Fruit fly (Drosophila melanogaster) whole organism, embryonic: ENCODE data around the gene kdn.

Experiments
- Atf-2 ChIP-seq: fragments of 200-800 bp; sonication (Bioruptor generic); optimal IDR thresholded peaks from 2 replicates; lab custom pipeline; 2016; ENCODE audit warnings: missing biosample characterization, missing genetic modification characterization
- C15 ChIP-seq: fragments of 200-800 bp; sonication (Bioruptor generic); IDR thresholded peaks from 3 replicates; pipeline ENCODE4 v1.3.6; 2022; ENCODE audit warnings: missing biosample characterization, missing genetic modification characterization
- CG10147 ChIP-seq: fragments of 200-800 bp; sonication (Bioruptor generic); optimal IDR thresholded peaks from 2 replicates; lab custom pipeline; 2019; ENCODE audit warnings: missing biosample characterization, mild to moderate bottlenecking, missing genetic modification characterization, moderate library complexity
- CG10267 ChIP-seq: fragments of 200-800 bp; sonication (Bioruptor generic); optimal IDR thresholded peaks from 2 replicates; lab custom pipeline; 2018; ENCODE audit warnings: missing biosample characterization, mild to moderate bottlenecking, missing genetic modification characterization, moderate library complexity
- CG11456 ChIP-seq: fragments of 200-800 bp; sonication (Bioruptor generic); IDR thresholded peaks from 3 replicates; pipeline ENCODE4 v1.3.6; 2022; ENCODE audit warnings: missing biosample characterization, missing genetic modification characterization
- CG12155 ChIP-seq: fragments of 200-800 bp; sonication (Bioruptor generic); optimal IDR thresholded peaks from 3 replicates; lab custom pipeline; 2016; ENCODE audit warnings: missing biosample characterization, missing genetic modification characterization
- CG13424 ChIP-seq: fragments of 200-800 bp; sonication (Bioruptor generic); optimal IDR thresholded peaks from 2 replicates; lab custom pipeline; 2019; ENCODE audit warnings: missing biosample characterization, mild to moderate bottlenecking, missing genetic modification characterization, moderate library complexity
- CG14965 ChIP-seq: fragments of 200-800 bp; sonication (Bioruptor generic); optimal IDR thresholded peaks from 2 replicates; lab custom pipeline; 2016; ENCODE audit warnings: missing biosample characterization, missing genetic modification characterization, borderline replicate concordance
- CG15011 ChIP-seq: fragments of 200-800 bp; sonication (Bioruptor generic); optimal IDR thresholded peaks from 3 replicates; lab custom pipeline; 2018; ENCODE audit warnings: missing biosample characterization, mild to moderate bottlenecking, missing genetic modification characterization
- CG17359 ChIP-seq: fragments of 200-800 bp; sonication (Bioruptor generic); optimal IDR thresholded peaks from 3 replicates; lab custom pipeline; 2018; ENCODE audit warnings: missing biosample characterization, mild to moderate bottlenecking, missing genetic modification characterization, moderate library complexity
- CG18011 ChIP-seq: fragments of 200-800 bp; sonication (Bioruptor generic); optimal IDR thresholded peaks from 2 replicates; lab custom pipeline; 2017; ENCODE audit warnings: missing biosample characterization, missing genetic modification characterization, mild to moderate bottlenecking, moderate library complexity, missing genotype
- CG2120 ChIP-seq: fragments of 200-800 bp; sonication (Bioruptor generic); optimal IDR thresholded peaks from 3 replicates; lab custom pipeline; 2016; ENCODE audit warnings: missing biosample characterization, missing genetic modification characterization
- CG2202 ChIP-seq: fragments of 200-800 bp; sonication (Bioruptor generic); optimal IDR thresholded peaks from 2 replicates; lab custom pipeline; 2018; ENCODE audit warnings: missing biosample characterization, mild to moderate bottlenecking, missing genetic modification characterization
- CG3065 ChIP-seq: fragments of 200-800 bp; sonication (Bioruptor generic); optimal IDR thresholded peaks from 2 replicates; lab custom pipeline; 2016; ENCODE audit warnings: missing biosample characterization, missing genetic modification characterization
- CG3995 ChIP-seq: fragments of 200-800 bp; sonication (Bioruptor generic); optimal IDR thresholded peaks from 3 replicates; lab custom pipeline; 2016; ENCODE audit warnings: missing biosample characterization, missing genetic modification characterization
- CG7745 ChIP-seq: fragments of 200-800 bp; sonication (Bioruptor generic); optimal IDR thresholded peaks from 2 replicates; lab custom pipeline; 2018; ENCODE audit warnings: missing biosample characterization, mild to moderate bottlenecking, missing genetic modification characterization, moderate library complexity
- CG8388 ChIP-seq: fragments of 200-800 bp; sonication (Bioruptor generic); optimal IDR thresholded peaks from 2 replicates; lab custom pipeline; 2019; ENCODE audit warnings: missing biosample characterization, mild to moderate bottlenecking, missing genetic modification characterization, moderate library complexity
- D19B ChIP-seq: fragments of 200-800 bp; sonication (Bioruptor generic); optimal IDR thresholded peaks from 2 replicates; lab custom pipeline; 2017; ENCODE audit warnings: missing biosample characterization, mild to moderate bottlenecking, missing genetic modification characterization
- Dll ChIP-seq: fragments of 200-800 bp; sonication (Bioruptor generic); IDR thresholded peaks from 4 replicates; pipeline ENCODE4 v1.3.6; 2022; ENCODE audit warnings: missing biosample characterization, missing genetic modification characterization; ENCODE audit not compliant: partially characterized antibody
- HmgD ChIP-seq: fragments of 200-800 bp; sonication (Bioruptor generic); optimal IDR thresholded peaks from 3 replicates; lab custom pipeline; 2016; ENCODE audit warnings: missing biosample characterization, missing genetic modification characterization
- Mrtf ChIP-seq: fragments of 200-800 bp; sonication (Bioruptor generic); IDR thresholded peaks from 3 replicates; pipeline ENCODE4 v1.3.6; 2022; ENCODE audit warnings: missing biosample characterization, missing genetic modification characterization
- Nf-YC ChIP-seq: fragments of 200-800 bp; optimal IDR thresholded peaks from 3 replicates; lab custom pipeline; 2019; ENCODE audit warnings: missing biosample characterization, mild to moderate bottlenecking, missing genetic modification characterization, moderate library complexity
- Rfx ChIP-seq: fragments of 200-800 bp; sonication (Bioruptor generic); IDR thresholded peaks from 2 replicates; pipeline ENCODE4 v1.3.6; 2022; ENCODE audit warnings: missing biosample characterization, missing genetic modification characterization
- Sox100B ChIP-seq: fragments of 200-800 bp; sonication (Bioruptor generic); optimal IDR thresholded peaks from 3 replicates; lab custom pipeline; 2018; ENCODE audit warnings: missing biosample characterization, mild to moderate bottlenecking, missing genetic modification characterization
- Sry-β ChIP-seq: fragments of 200-800 bp; sonication (Bioruptor generic); optimal IDR thresholded peaks from 2 replicates; lab custom pipeline; 2018; ENCODE audit warnings: missing biosample characterization, mild to moderate bottlenecking, missing genetic modification characterization, moderate library complexity
- bsh ChIP-seq, 2 experiments: fragments of 200-800 bp; sonication (Bioruptor generic); optimal IDR thresholded peaks; 2 replicates each; lab custom pipeline; 2017 to 2018; ENCODE audit warnings: mild to moderate bottlenecking in 2 of 2, missing biosample characterization in 2 of 2, missing genetic modification characterization in 2 of 2, moderate library complexity in 1 of 2
- crp ChIP-seq, 2 experiments: fragments of 200-800 bp; sonication (Bioruptor generic); optimal IDR thresholded peaks; 2 replicates in 1 of 2; 3 replicates in 1 of 2; lab custom pipeline; 2017; ENCODE audit warnings: missing biosample characterization in 2 of 2, missing genetic modification characterization in 2 of 2, mild to moderate bottlenecking in 1 of 2, moderate library complexity in 1 of 2
- disco-r ChIP-seq: fragments of 200-800 bp; sonication (Bioruptor generic); optimal IDR thresholded peaks from 2 replicates; lab custom pipeline; 2016; ENCODE audit warnings: missing biosample characterization, missing genetic modification characterization
- dmrt11E ChIP-seq: fragments of 200-800 bp; sonication (Bioruptor generic); optimal IDR thresholded peaks from 3 replicates; lab custom pipeline; 2018; ENCODE audit warnings: missing biosample characterization, mild to moderate bottlenecking, missing genetic modification characterization, moderate library complexity
- eyg ChIP-seq: fragments of 200-800 bp; sonication (Bioruptor generic); optimal IDR thresholded peaks from 3 replicates; lab custom pipeline; 2016; ENCODE audit warnings: missing biosample characterization, missing genetic modification characterization
- fd3F ChIP-seq: fragments of 200-800 bp; sonication (Bioruptor generic); optimal IDR thresholded peaks from 2 replicates; lab custom pipeline; 2018; ENCODE audit warnings: missing biosample characterization, mild to moderate bottlenecking, missing genetic modification characterization, moderate library complexity
- fd64A ChIP-seq: fragments of 200-800 bp; sonication (Bioruptor generic); optimal IDR thresholded peaks from 3 replicates; lab custom pipeline; 2018; ENCODE audit warnings: missing biosample characterization, mild to moderate bottlenecking, missing genetic modification characterization
- gcm ChIP-seq: fragments of 200-800 bp; sonication (Bioruptor generic); optimal IDR thresholded peaks from 2 replicates; lab custom pipeline; 2019; ENCODE audit warnings: missing biosample characterization, mild to moderate bottlenecking, missing genetic modification characterization, moderate library complexity
- gfzf ChIP-seq: fragments of 200-800 bp; sonication (Bioruptor generic); optimal IDR thresholded peaks from 2 replicates; lab custom pipeline; 2016; ENCODE audit warnings: missing biosample characterization, mild to moderate bottlenecking, missing genetic modification characterization, moderate library complexity
- her ChIP-seq: fragments of 200-800 bp; sonication (Bioruptor generic); optimal IDR thresholded peaks from 2 replicates; lab custom pipeline; 2016; ENCODE audit warnings: missing biosample characterization, missing genetic modification characterization
- kni ChIP-seq: fragments of 200-800 bp; sonication (Bioruptor generic); optimal IDR thresholded peaks from 3 replicates; lab custom pipeline; 2017; ENCODE audit warnings: mild to moderate bottlenecking, missing biosample characterization, missing genetic modification reagents, missing genetic modification characterization
- nom ChIP-seq: fragments of 200-800 bp; sonication (Bioruptor generic); optimal IDR thresholded peaks from 2 replicates; lab custom pipeline; 2017; ENCODE audit warnings: missing biosample characterization, missing genetic modification characterization, mild to moderate bottlenecking, moderate library complexity, missing genetic modification reagents
- onecut ChIP-seq: fragments of 200-800 bp; sonication (Bioruptor generic); IDR thresholded peaks from 2 replicates; pipeline ENCODE4 v1.3.6; 2022; ENCODE audit warnings: missing biosample characterization, missing genetic modification characterization
- otp ChIP-seq: fragments of 200-800 bp; sonication (Bioruptor generic); IDR thresholded peaks from 3 replicates; pipeline ENCODE4, ENCODE4 v1.3.6; 2022; ENCODE audit warnings: missing biosample characterization, missing genetic modification characterization
- pan ChIP-seq, 4 experiments: fragments of >200 bp in 3 of 4; fragments of 200-800 bp in 1 of 4; sonication (Bioruptor generic) in 1 of 4; optimal IDR thresholded peaks in 3 of 4; IDR thresholded peaks in 1 of 4; 2 replicates each; pipeline versions ENCODE4 v1.3.6 to Lab custom; 2017 to 2022; ENCODE audit warnings: missing biosample characterization in 2 of 4, missing genetic modification characterization in 2 of 4, mixed read lengths in 1 of 4
- phol ChIP-seq: fragments of 200-800 bp; sonication (Bioruptor generic); optimal IDR thresholded peaks from 3 replicates; lab custom pipeline; 2018; ENCODE audit warnings: missing biosample characterization, mild to moderate bottlenecking, missing genetic modification characterization, moderate library complexity
- sens ChIP-seq: fragments of 200-800 bp; sonication (Bioruptor generic); peaks from one replicate; lab custom pipeline; 2016; ENCODE audit warnings: missing biosample characterization, missing genetic modification characterization
- sens-2 ChIP-seq: fragments of 200-800 bp; sonication (Bioruptor generic); IDR thresholded peaks from 2 replicates; pipeline ENCODE4 v1.3.6; 2022; ENCODE audit warnings: missing biosample characterization, missing genetic modification characterization
- sob ChIP-seq: fragments of 200-800 bp; sonication (Bioruptor generic); IDR thresholded peaks from 2 replicates; pipeline ENCODE4 v1.3.6; 2022; ENCODE audit warnings: missing biosample characterization, missing genetic modification characterization
- ssp ChIP-seq: fragments of 200-800 bp; sonication (Bioruptor generic); IDR thresholded peaks from 2 replicates; pipeline ENCODE4 v1.3.6; 2022; ENCODE audit warnings: missing biosample characterization, missing genetic modification characterization
- stwl ChIP-seq: fragments of 200-800 bp; sonication (Bioruptor generic); optimal IDR thresholded peaks from 3 replicates; lab custom pipeline; 2018; ENCODE audit warnings: missing biosample characterization, mild to moderate bottlenecking, missing genetic modification characterization, moderate library complexity
- tna ChIP-seq: fragments of 200-800 bp; sonication (Bioruptor generic); IDR thresholded peaks from 2 replicates; pipeline ENCODE4 v1.3.6; 2022; ENCODE audit warnings: missing biosample characterization, missing genetic modification characterization; ENCODE audit not compliant: partially characterized antibody
- unpg ChIP-seq: fragments of 200-800 bp; sonication (Bioruptor generic); optimal IDR thresholded peaks from 3 replicates; lab custom pipeline; 2018; ENCODE audit warnings: missing biosample characterization, mild to moderate bottlenecking, missing genetic modification characterization, moderate library complexity

Gene kdn

DNA sequence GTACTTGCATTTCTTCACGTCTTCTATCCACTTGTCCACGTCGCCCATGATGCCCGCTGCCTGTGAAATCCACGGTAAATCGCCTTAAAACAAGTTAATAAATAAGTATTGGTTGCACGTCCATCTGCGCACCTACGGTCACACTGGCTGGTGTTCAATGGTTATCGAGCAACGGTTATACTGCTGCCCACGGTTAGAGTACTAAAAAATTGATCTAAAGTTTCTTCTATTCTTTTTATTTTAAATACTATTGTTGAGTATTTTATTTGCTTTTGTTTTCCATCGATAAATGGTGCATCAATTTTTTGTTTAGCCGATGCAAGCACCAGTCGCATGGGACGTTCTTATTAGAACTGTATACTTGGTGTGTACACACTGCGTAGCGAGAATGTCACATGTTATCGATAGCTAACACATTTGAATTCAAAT lies 22.4 kb downstream of the kdn start, which contains the start of gene PpV (continued):
- TF ChIP-seq pan (optimal IDR thresholded peaks at IDR 0.05; lab: Kevin White, UChicago), result no peak
- TF ChIP-seq pan (GFP tag; optimal IDR thresholded peaks at IDR 0.05 in 1 of 2, IDR thresholded peaks at IDR 0.05 in 1 of 2), result no peak
- TF ChIP-seq CG2120, result no peak
- TF ChIP-seq CG10267 (tag; lab: Kevin White, UChicago), result peak; percentile 67
- peak; percentile 90 for TF ChIP-seq stwl (tag; lab: Kevin White, UChicago)
- TF ChIP-seq gfzf (GFP tag; lab: Kevin White, UChicago), result peak; percentile 84
- TF ChIP-seq CG18011 (GFP tag; lab: Kevin White, UChicago), result no peak
- TF ChIP-seq CG13424 (tag; lab: Kevin White, UChicago), result peak; percentile 13
- no peak for TF ChIP-seq CG3065 (GFP tag; lab: Kevin White, UChicago)

DNA sequence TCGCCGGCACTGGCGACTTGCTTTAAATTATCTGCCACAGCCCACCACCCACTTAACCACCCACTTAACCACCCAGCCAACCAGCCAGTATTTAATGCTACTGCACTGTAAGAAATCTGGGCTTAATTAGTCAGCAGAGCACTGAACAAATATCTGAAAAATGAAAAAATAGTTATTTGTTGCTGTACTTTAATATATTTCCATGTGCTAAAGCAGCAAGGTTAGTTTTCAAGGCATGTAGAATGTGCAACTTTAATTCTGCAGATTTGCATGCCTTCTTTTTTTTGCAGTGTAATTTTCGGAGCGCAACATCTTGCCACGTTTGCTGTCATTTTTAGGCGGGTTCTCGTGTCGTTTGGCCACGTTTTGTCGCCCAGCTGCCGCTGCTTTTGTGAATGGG lies 25.2 kb downstream of the kdn start:
- TF ChIP-seq eyg (GFP tag; lab: Kevin White, UChicago), result no peak
- TF ChIP-seq CG2202 (tag; lab: Kevin White, UChicago), result no peak
- TF ChIP-seq Dll (GFP tag; lab: Robert Waterston, UW), result no peak
- TF ChIP-seq C15 (GFP tag; lab: Robert Waterston, UW), result no peak
- no peak for TF ChIP-seq Sox100B (GFP tag; lab: Kevin White, UChicago)
- peak; percentile 21 for TF ChIP-seq her (GFP tag; lab: Kevin White, UChicago)
- no peak for TF ChIP-seq HmgD (GFP tag; lab: Kevin White, UChicago)
- no peak for TF ChIP-seq crp (GFP tag; optimal IDR thresholded peaks at IDR 0.05; lab: Kevin White, UChicago)
- TF ChIP-seq D19B (GFP tag; lab: Kevin White, UChicago), result no peak
- TF ChIP-seq CG14965 (GFP tag; lab: Kevin White, UChicago), result no peak
- TF ChIP-seq Atf-2, result no peak
- TF ChIP-seq CG11456, result no peak
- peak; percentile 37 for TF ChIP-seq CG15011 (GFP tag; lab: Kevin White, UChicago)
- TF ChIP-seq CG3995 (GFP tag; lab: Kevin White, UChicago), result no peak
- TF ChIP-seq sens (GFP tag; lab: Kevin White, UChicago), result peak; percentile 82
- TF ChIP-seq fd3F, result no peak
- no peak for TF ChIP-seq CG12155
- no peak for TF ChIP-seq Sry-β (GFP tag; lab: Kevin White, UChicago)
- 0 out of 2 replicates have a peak, but pooled peaks have one; percentile 23 for TF ChIP-seq sob
- no peak for TF ChIP-seq CG18011 (GFP tag; lab: Kevin White, UChicago)
- TF ChIP-seq sens-2 (GFP tag; lab: Robert Waterston, UW), result no peak
- peak; percentile 52 for TF ChIP-seq unpg (GFP tag; lab: Kevin White, UChicago)
- no peak for TF ChIP-seq onecut (GFP tag; lab: Robert Waterston, UW)
- TF ChIP-seq bsh (GFP tag; optimal IDR thresholded peaks at IDR 0.05; lab: Kevin White, UChicago), result peak in 1 of 2 experiments; percentile 40
- peak; percentile 36 for TF ChIP-seq CG17359 (tag; lab: Kevin White, UChicago)
- TF ChIP-seq phol (tag; lab: Kevin White, UChicago), result peak; percentile 40
- TF ChIP-seq gcm, result no peak
- no peak for TF ChIP-seq fd64A (GFP tag; lab: Kevin White, UChicago)
- no peak for TF ChIP-seq disco-r
- no peak for TF ChIP-seq kni
- TF ChIP-seq Mrtf (GFP tag; lab: Robert Waterston, UW), result 0 out of 3 replicates have a peak, but pooled peaks have one; percentile 24
- TF ChIP-seq Rfx (GFP tag; lab: Robert Waterston, UW), result peak; percentile 54
- no peak for TF ChIP-seq nom (GFP tag; lab: Kevin White, UChicago)
- TF ChIP-seq CG10147 (GFP tag; lab: Kevin White, UChicago), result peak; percentile 60
- no peak for TF ChIP-seq CG8388 (GFP tag; lab: Kevin White, UChicago)
- TF ChIP-seq ssp (GFP tag; lab: Robert Waterston, UW), result no peak
- TF ChIP-seq CG7745 (tag; lab: Kevin White, UChicago), result no peak
- TF ChIP-seq otp, result peak; percentile 30; the same call in 1 of the 3 replicates
- no peak for TF ChIP-seq Nf-YC (tag; lab: Kevin White, UChicago)
- TF ChIP-seq tna (GFP tag; lab: Robert Waterston, UW), result no peak
- no peak for TF ChIP-seq dmrt11E (tag; lab: Kevin White, UChicago)
